Fruit fly (Drosophila melanogaster) whole organism, prepupa: ENCODE measurements around the gene CG9667.

ENCODE experiments used
- CG10631 ChIP-seq: fragments of 200-800 bp; sonication (Bioruptor generic); optimal IDR thresholded peaks from 2 replicates; lab custom pipeline; 2016; ENCODE audit warnings: missing biosample characterization, missing genetic modification characterization
- CG10669 ChIP-seq: fragments of 200-800 bp; sonication (Bioruptor generic); optimal IDR thresholded peaks from 3 replicates; lab custom pipeline; 2018; ENCODE audit warnings: missing biosample characterization, mild to moderate bottlenecking, missing genetic modification characterization, moderate library complexity
- CG11762 ChIP-seq: fragments of 200-800 bp; sonication (Bioruptor generic); optimal IDR thresholded peaks from 3 replicates; lab custom pipeline; 2016; ENCODE audit warnings: missing biosample characterization, missing genetic modification characterization; ENCODE audit not compliant: insufficient read depth
- CG11902 ChIP-seq: fragments of 200-800 bp; sonication (Bioruptor generic); optimal IDR thresholded peaks from 3 replicates; lab custom pipeline; 2016; ENCODE audit warnings: missing biosample characterization, missing genetic modification characterization
- CG15336 ChIP-seq: fragments of 200-800 bp; sonication (Bioruptor generic); IDR thresholded peaks from 2 replicates; pipeline ENCODE4 v1.3.6; 2022; ENCODE audit warnings: missing biosample characterization, missing genetic modification characterization
- CG1621 ChIP-seq: fragments of 200-800 bp; sonication (Bioruptor generic); optimal IDR thresholded peaks from 3 replicates; lab custom pipeline; 2018; ENCODE audit warnings: missing biosample characterization, mild to moderate bottlenecking, missing genetic modification characterization
- CG16779 ChIP-seq: fragments of 200-800 bp; sonication (Bioruptor generic); optimal IDR thresholded peaks from 3 replicates; lab custom pipeline; 2017; ENCODE audit warnings: missing biosample characterization, mild to moderate bottlenecking, missing genetic modification characterization
- CG31627 ChIP-seq: fragments of 200-800 bp; sonication (Bioruptor generic); optimal IDR thresholded peaks from 3 replicates; lab custom pipeline; 2016; ENCODE audit warnings: missing biosample characterization, missing genetic modification characterization
- CG32006 ChIP-seq: fragments of 200-800 bp; sonication (Bioruptor generic); optimal IDR thresholded peaks from 3 replicates; lab custom pipeline; 2017; ENCODE audit warnings: missing biosample characterization, mild to moderate bottlenecking, missing genetic modification characterization
- CG34406 ChIP-seq: fragments of 200-800 bp; sonication (Bioruptor generic); optimal IDR thresholded peaks from 3 replicates; lab custom pipeline; 2016; ENCODE audit warnings: missing biosample characterization, missing genetic modification characterization
- CG4318 ChIP-seq: fragments of 200-800 bp; sonication (Bioruptor generic); optimal IDR thresholded peaks from 3 replicates; lab custom pipeline; 2017; ENCODE audit warnings: missing biosample characterization, mild to moderate bottlenecking, missing genetic modification characterization
- CG6276 ChIP-seq: fragments of 200-800 bp; sonication (Bioruptor generic); optimal IDR thresholded peaks from 2 replicates; lab custom pipeline; 2017; ENCODE audit warnings: missing biosample characterization, mild to moderate bottlenecking, missing genetic modification characterization
- CG6792 ChIP-seq: fragments of 200-800 bp; sonication (Bioruptor generic); optimal IDR thresholded peaks from 3 replicates; lab custom pipeline; 2016; ENCODE audit warnings: missing biosample characterization, missing genetic modification characterization
- CG7368 ChIP-seq: fragments of 200-800 bp; sonication (Bioruptor generic); optimal IDR thresholded peaks from 3 replicates; lab custom pipeline; 2016; ENCODE audit warnings: missing biosample characterization, missing genetic modification characterization
- CG8119 ChIP-seq: fragments of 200-800 bp; sonication (Bioruptor generic); IDR thresholded peaks from 3 replicates; pipeline ENCODE4 v1.3.6; 2022; ENCODE audit warnings: missing biosample characterization, missing genetic modification characterization
- CG8319 ChIP-seq: fragments of 200-800 bp; sonication (Bioruptor generic); optimal IDR thresholded peaks from 3 replicates; lab custom pipeline; 2016; ENCODE audit warnings: missing biosample characterization, missing genetic modification characterization
- CG8632 ChIP-seq: fragments of 200-800 bp; sonication (Bioruptor generic); optimal IDR thresholded peaks from 3 replicates; lab custom pipeline; 2016; ENCODE audit warnings: missing biosample characterization, missing genetic modification characterization
- CG9139 ChIP-seq: fragments of 200-800 bp; sonication (Bioruptor generic); optimal IDR thresholded peaks from 3 replicates; lab custom pipeline; 2017; ENCODE audit warnings: missing biosample characterization, mild to moderate bottlenecking, missing genetic modification characterization
- Eip75B ChIP-seq: fragments of 200-800 bp; sonication (Bioruptor generic); optimal IDR thresholded peaks from 3 replicates; lab custom pipeline; 2016; ENCODE audit warnings: missing biosample characterization, missing genetic modification characterization
- Eip93F ChIP-seq: fragments of 200-800 bp; sonication (Bioruptor generic); optimal IDR thresholded peaks from 2 replicates; lab custom pipeline; 2016; ENCODE audit warnings: missing biosample characterization, mild to moderate bottlenecking, missing genetic modification characterization
- Ets21C ChIP-seq: fragments of 200-800 bp; sonication (Bioruptor generic); optimal IDR thresholded peaks from 3 replicates; lab custom pipeline; 2016; ENCODE audit warnings: missing biosample characterization, missing genetic modification characterization
- Ets96B ChIP-seq: fragments of 200-800 bp; optimal IDR thresholded peaks from 2 replicates; lab custom pipeline; 2019; ENCODE audit warnings: missing biosample characterization, mild to moderate bottlenecking, missing genetic modification characterization, moderate library complexity
- Gug ChIP-seq: fragments of 200-800 bp; sonication (Bioruptor generic); IDR thresholded peaks from 2 replicates; pipeline ENCODE4 v1.3.6; 2022; ENCODE audit warnings: missing biosample characterization, missing genetic modification characterization
- Hr38 ChIP-seq: sonication (Bioruptor generic); optimal IDR thresholded peaks from 2 replicates; lab custom pipeline; 2016; ENCODE audit warnings: missing biosample characterization, missing genetic modification characterization
- Hr4 ChIP-seq: fragments of 200-800 bp; sonication (Bioruptor generic); optimal IDR thresholded peaks from 3 replicates; lab custom pipeline; 2016; ENCODE audit warnings: missing biosample characterization, missing genetic modification characterization
- Lpt ChIP-seq: fragments of 200-800 bp; sonication (Bioruptor generic); optimal IDR thresholded peaks from 3 replicates; lab custom pipeline; 2016; ENCODE audit warnings: missing biosample characterization, missing genetic modification characterization
- Met ChIP-seq: fragments of 200-800 bp; sonication (Bioruptor generic); optimal IDR thresholded peaks from 3 replicates; lab custom pipeline; 2016; ENCODE audit warnings: missing biosample characterization, missing genetic modification characterization
- OdsH ChIP-seq: fragments of 200-800 bp; sonication (Bioruptor generic); optimal IDR thresholded peaks from 3 replicates; lab custom pipeline; 2016; ENCODE audit warnings: missing biosample characterization, missing genetic modification characterization
- Smox ChIP-seq: fragments of 200-800 bp; sonication (Bioruptor generic); optimal IDR thresholded peaks from 3 replicates; lab custom pipeline; 2016; ENCODE audit warnings: missing biosample characterization, missing genetic modification characterization
- achi ChIP-seq: fragments of 200-800 bp; sonication (Bioruptor generic); optimal IDR thresholded peaks from 3 replicates; lab custom pipeline; 2016; ENCODE audit warnings: missing biosample characterization, missing genetic modification characterization
- dac ChIP-seq: fragments of 200-800 bp; sonication (Bioruptor generic); optimal IDR thresholded peaks from 2 replicates; lab custom pipeline; 2017; ENCODE audit warnings: missing biosample characterization, mild to moderate bottlenecking, missing genetic modification characterization
- dsx ChIP-seq: fragments of 200-800 bp; optimal IDR thresholded peaks from 3 replicates; lab custom pipeline; 2019; ENCODE audit warnings: missing biosample characterization, mild to moderate bottlenecking, missing genetic modification characterization, moderate library complexity; ENCODE audit not compliant: poor library complexity, severe bottlenecking
- eg ChIP-seq: fragments of 200-800 bp; sonication (Bioruptor generic); IDR thresholded peaks from 3 replicates; pipeline ENCODE4 v1.3.6; 2022; ENCODE audit warnings: missing biosample characterization, missing genetic modification characterization
- esn ChIP-seq: fragments of 200-800 bp; sonication (Bioruptor generic); optimal IDR thresholded peaks from 2 replicates; lab custom pipeline; 2016; ENCODE audit warnings: missing biosample characterization, mild to moderate bottlenecking, missing genetic modification characterization, moderate library complexity
- fd59A ChIP-seq: fragments of 200-800 bp; sonication (Bioruptor generic); optimal IDR thresholded peaks from 2 replicates; lab custom pipeline; 2017; ENCODE audit warnings: missing biosample characterization, mild to moderate bottlenecking, missing genetic modification characterization, missing genetic modification reagents
- fkh ChIP-seq: fragments of 200-800 bp; sonication (Bioruptor generic); optimal IDR thresholded peaks from 3 replicates; lab custom pipeline; 2017; ENCODE audit warnings: missing biosample characterization, mild to moderate bottlenecking, missing genetic modification characterization, moderate library complexity
- lz ChIP-seq: fragments of 200-800 bp; sonication (Bioruptor generic); optimal IDR thresholded peaks from 3 replicates; lab custom pipeline; 2016; ENCODE audit warnings: missing biosample characterization, missing genetic modification characterization
- net ChIP-seq: fragments of 200-800 bp; sonication (Bioruptor generic); optimal IDR thresholded peaks from 3 replicates; lab custom pipeline; 2016; ENCODE audit warnings: missing biosample characterization, missing genetic modification characterization
- pdm3 ChIP-seq: fragments of 200-800 bp; sonication (Bioruptor generic); optimal IDR thresholded peaks from 3 replicates; lab custom pipeline; 2016; ENCODE audit warnings: missing biosample characterization, missing genetic modification characterization
- salr ChIP-seq, 2 experiments: fragments of 200-800 bp; sonication (Bioruptor generic); optimal IDR thresholded peaks; 3 replicates each; lab custom pipeline; 2016 to 2018; ENCODE audit warnings: missing biosample characterization in 2 of 2, missing genetic modification characterization in 2 of 2, mild to moderate bottlenecking in 1 of 2
- spab ChIP-seq: fragments of 200-800 bp; sonication (Bioruptor generic); optimal IDR thresholded peaks from 2 replicates; lab custom pipeline; 2017; ENCODE audit warnings: missing biosample characterization, mild to moderate bottlenecking, missing genetic modification characterization, missing genetic modification reagents
- ss ChIP-seq, 2 experiments: fragments of 200-800 bp; sonication (Bioruptor generic); optimal IDR thresholded peaks; 2 replicates in 1 of 2; 3 replicates in 1 of 2; lab custom pipeline; 2017 to 2018; ENCODE audit warnings: mild to moderate bottlenecking in 2 of 2, missing biosample characterization in 2 of 2, missing genetic modification characterization in 2 of 2, moderate library complexity in 1 of 2
- svp ChIP-seq: fragments of 200-800 bp; sonication (Bioruptor generic); peaks from one replicate; lab custom pipeline; 2016; ENCODE audit warnings: missing biosample characterization, missing genetic modification characterization
- topi ChIP-seq: fragments of 200-800 bp; sonication (Bioruptor generic); optimal IDR thresholded peaks from 3 replicates; lab custom pipeline; 2016; ENCODE audit warnings: missing biosample characterization, missing genetic modification characterization

CG9667 gene

dm6 chr3R:8132398-8132797 is 6.2 kb upstream of the CG9667 start (continued):
- TF ChIP-seq CG6276 (GFP tag; lab: Kevin White, UChicago) (no peak), CG11762 (no peak), esn (peak; percentile 51), fd59A (GFP tag; lab: Kevin White, UChicago) (no peak), dsx (GFP tag; lab: Kevin White, UChicago) (no peak), Ets96B (tag; lab: Kevin White, UChicago) (peak; percentile 33), Smox (GFP tag; lab: Kevin White, UChicago) (peak; percentile 23), CG10631 (GFP tag; lab: Kevin White, UChicago) (no peak), CG7368 (GFP tag; lab: Kevin White, UChicago) (no peak), Ets21C (GFP tag; lab: Kevin White, UChicago) (no peak), salr (GFP tag; optimal IDR thresholded peaks at IDR 0.05; lab: Kevin White, UChicago) (no peak)

dm6 chr3R:8127151-8127690 is 1.1 kb upstream of the CG9667 start:
- TF ChIP-seq fkh (GFP tag; lab: Kevin White, UChicago) (no peak), eg (GFP tag; lab: Robert Waterston, UW) (no peak), dsx (GFP tag; lab: Kevin White, UChicago) (no peak), Hr4 (GFP tag; lab: Kevin White, UChicago) (no peak), salr (GFP tag; optimal IDR thresholded peaks at IDR 0.05; lab: Kevin White, UChicago) (no peak), Met (no peak), svp (peak; percentile 97), CG4318 (GFP tag; lab: Kevin White, UChicago) (no peak), ss (GFP tag; optimal IDR thresholded peaks at IDR 0.05; lab: Kevin White, UChicago) (peak in 1 of 2 experiments; percentile 2), CG8119 (GFP tag; lab: Robert Waterston, UW) (no peak), dac (no peak), topi (GFP tag; lab: Kevin White, UChicago) (no peak), CG10669 (GFP tag; lab: Kevin White, UChicago) (no peak), Ets21C (GFP tag; lab: Kevin White, UChicago) (no peak)

dm6 chr3R:8122198-8122970 is 3.8 kb downstream of the CG9667 start, which contains the start of gene CG7878:
CG7878 (plus strand) TSS chr3R:8122725.
- TF ChIP-seq CG8632 (GFP tag; lab: Kevin White, UChicago) (no peak), Eip93F (GFP tag; lab: Kevin White, UChicago) (peak; percentile 69), topi (GFP tag; lab: Kevin White, UChicago) (peak; percentile 58), net (peak; percentile 14), esn (peak; percentile 72), Lpt (GFP tag; lab: Kevin White, UChicago) (no peak), CG11902 (GFP tag; lab: Kevin White, UChicago) (no peak), Smox (GFP tag; lab: Kevin White, UChicago) (peak; percentile 69), CG31627 (peak; percentile 51), ss (GFP tag; optimal IDR thresholded peaks at IDR 0.05; lab: Kevin White, UChicago) (no peak), CG34406 (GFP tag; lab: Kevin White, UChicago) (no peak), Gug (no peak), fkh (GFP tag; lab: Kevin White, UChicago) (peak; percentile 22), CG4318 (GFP tag; lab: Kevin White, UChicago) (peak; percentile 5), fd59A (GFP tag; lab: Kevin White, UChicago) (no peak), CG1621 (tag; lab: Kevin White, UChicago) (peak; percentile 31), OdsH (GFP tag; lab: Kevin White, UChicago) (peak; percentile 64), Met (peak; percentile 62), CG10669 (GFP tag; lab: Kevin White, UChicago) (peak; percentile 31), pdm3 (GFP tag; lab: Kevin White, UChicago) (peak; percentile 67), lz (GFP tag; lab: Kevin White, UChicago) (peak; percentile 57), CG11762 (no peak), CG16779 (tag; lab: Kevin White, UChicago) (no peak), CG6276 (GFP tag; lab: Kevin White, UChicago) (no peak), CG9139 (GFP tag; lab: Kevin White, UChicago) (no peak), achi (peak; percentile 3), CG8319 (GFP tag; lab: Kevin White, UChicago) (no peak), Hr38 (GFP tag; lab: Kevin White, UChicago) (no peak), CG15336 (GFP tag; lab: Robert Waterston, UW) (no peak), Eip75B (GFP tag; lab: Kevin White, UChicago) (peak; percentile 44), CG32006 (peak; percentile 25), CG6792 (peak; percentile 32), spab (GFP tag; lab: Kevin White, UChicago) (no peak)
